Worm (Caenorhabditis elegans): ENCODE measurements around the gene Y97E10AR.1.

DNA sequence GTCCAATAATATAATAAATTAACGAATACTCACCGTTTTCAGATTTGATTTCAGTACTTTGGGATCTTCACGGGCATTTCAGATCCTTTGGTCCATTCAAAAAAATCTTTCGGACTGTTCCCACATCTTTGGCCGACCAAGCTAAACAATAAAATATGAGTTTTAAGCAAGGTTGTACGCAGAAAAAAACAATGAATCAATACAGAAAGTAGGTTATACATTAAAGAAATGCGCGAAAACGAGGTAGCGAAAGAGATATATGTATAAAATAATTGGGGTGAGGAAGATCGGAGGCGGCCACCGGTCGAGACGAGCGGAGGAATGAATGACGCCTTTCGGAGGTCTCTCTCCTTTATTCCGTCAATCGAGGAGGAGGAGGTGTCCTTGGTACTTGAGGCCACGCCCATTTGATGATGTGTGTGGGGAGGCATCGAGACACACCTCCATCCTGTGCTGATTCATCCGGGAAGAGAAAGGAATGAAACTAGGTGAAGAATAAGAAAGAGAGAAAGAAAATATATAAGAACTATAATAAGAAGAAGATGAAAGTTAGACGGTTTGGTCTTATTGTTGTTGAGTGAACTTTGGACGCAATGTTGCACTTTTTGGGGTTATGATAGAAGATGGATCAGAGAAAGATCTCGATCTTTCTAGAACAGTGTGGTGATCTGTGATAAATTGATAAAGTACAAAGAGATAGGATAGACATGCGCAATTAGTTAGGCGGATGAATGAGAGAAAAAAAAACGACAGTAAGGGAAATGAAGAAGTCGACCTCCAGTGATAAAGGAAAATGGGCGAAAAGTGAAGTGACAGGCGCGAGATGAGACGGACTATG is 39.2 kb downstream of the Y97E10AR.1 start:
- TF ChIP-seq tbx-9 (tag; optimal IDR thresholded peaks at IDR 0.05; ENCODE audit: borderline replicate concordance): no peak
- no peak for TF ChIP-seq Y53F4B.3 (GFP tag; IDR thresholded peaks at IDR 0.05)
- TF ChIP-seq hmg-1.2 (GFP tag; IDR thresholded peaks at IDR 0.05): no peak
- peak; percentile 86 for TF ChIP-seq ama-1 (optimal IDR thresholded peaks at IDR 0.05)
- no peak for TF ChIP-seq ama-1 (GFP tag; optimal IDR thresholded peaks at IDR 0.05)

All from whole organism, young adult.